Worm (Caenorhabditis elegans): ENCODE measurements around the gene F21D5.5.

Gene F21D5.5

ce11 chrIV:8752492-8752891, 13.3 kb upstream of the F21D5.5 start:
- TF ChIP-seq him-1 (tag; optimal IDR thresholded peaks at IDR 0.05) (no peak), W03F9.2 (tag; optimal IDR thresholded peaks at IDR 0.05) (no peak)

- TF ChIP-seq dao-5 (tag; optimal IDR thresholded peaks at IDR 0.05) (no peak), him-1 (tag; optimal IDR thresholded peaks at IDR 0.05) (no peak), W03F9.2 (tag; optimal IDR thresholded peaks at IDR 0.05) (no peak)
Measured at ce11 chrIV:8748967-8749366, 9.8 kb upstream of the F21D5.5 start.

ce11 chrIV:8745591-8746302, 6.6 kb upstream of the F21D5.5 start, which contains the start of the genes F20C5.7 and parg-1:
F20C5.7 (minus strand) TSS chrIV:8745691.
parg-1 (plus strand) TSS chrIV:8746252.
- no peak for TF ChIP-seq him-1 (tag; optimal IDR thresholded peaks at IDR 0.05)
- no peak for TF ChIP-seq dao-5 (tag; optimal IDR thresholded peaks at IDR 0.05)
- TF ChIP-seq W03F9.2 (tag; optimal IDR thresholded peaks at IDR 0.05) = no peak

- TF ChIP-seq W03F9.2 (tag; optimal IDR thresholded peaks at IDR 0.05) = peak; percentile 92
- no peak for TF ChIP-seq dao-5 (tag; optimal IDR thresholded peaks at IDR 0.05)
Measured at ce11 chrIV:8743654-8744332, 4.6 kb upstream of the F21D5.5 start, which contains the start of gene F21D5.7. F21D5.7 (minus strand) TSS chrIV:8743704.

- no peak for TF ChIP-seq dao-5 (tag; optimal IDR thresholded peaks at IDR 0.05)
- no peak for TF ChIP-seq W03F9.2 (tag; optimal IDR thresholded peaks at IDR 0.05)
- TF ChIP-seq him-1 (tag; optimal IDR thresholded peaks at IDR 0.05) = no peak
Measured at ce11 chrIV:8740952-8741438, 1.8 kb upstream of the F21D5.5 start, which contains the start of gene F21D5.6. F21D5.6 (minus strand) TSS chrIV:8741388.

- TF ChIP-seq him-1 (tag; optimal IDR thresholded peaks at IDR 0.05) (no peak), W03F9.2 (tag; optimal IDR thresholded peaks at IDR 0.05) (no peak), dao-5 (tag; optimal IDR thresholded peaks at IDR 0.05) (no peak)
Measured at ce11 chrIV:8739926-8740325, 732 bp upstream of the F21D5.5 start, which contains the start of gene mrps-33. mrps-33 (minus strand) TSS chrIV:8740026.

- TF ChIP-seq him-1 (tag; optimal IDR thresholded peaks at IDR 0.05) = no peak
- no peak for TF ChIP-seq dao-5 (tag; optimal IDR thresholded peaks at IDR 0.05)
- no peak for TF ChIP-seq W03F9.2 (tag; optimal IDR thresholded peaks at IDR 0.05)
Measured at ce11 chrIV:8737787-8738186, 1.4 kb downstream of the F21D5.5 start, which contains the start of gene F21D5.4. F21D5.4 (plus strand) TSS chrIV:8738087.

- TF ChIP-seq him-1 (tag; optimal IDR thresholded peaks at IDR 0.05) (no peak), dao-5 (tag; optimal IDR thresholded peaks at IDR 0.05) (no peak), W03F9.2 (tag; optimal IDR thresholded peaks at IDR 0.05) (peak; percentile 10)
Measured at ce11 chrIV:8737354-8737753, 1.8 kb downstream of the F21D5.5 start.

- TF ChIP-seq dao-5 (tag; optimal IDR thresholded peaks at IDR 0.05) (no peak), him-1 (tag; optimal IDR thresholded peaks at IDR 0.05) (no peak), W03F9.2 (tag; optimal IDR thresholded peaks at IDR 0.05) (no peak)
Measured at ce11 chrIV:8730469-8730868, 8.7 kb downstream of the F21D5.5 start, which contains the start of gene F21D5.3. F21D5.3 (plus strand) TSS chrIV:8730815.

- TF ChIP-seq W03F9.2 (tag; optimal IDR thresholded peaks at IDR 0.05) (no peak), dao-5 (tag; optimal IDR thresholded peaks at IDR 0.05) (no peak), him-1 (tag; optimal IDR thresholded peaks at IDR 0.05) (no peak)
Measured at ce11 chrIV:8729636-8730035, 9.6 kb downstream of the F21D5.5 start.

ce11 chrIV:8728122-8728521, 11.1 kb downstream of the F21D5.5 start, which contains the start of gene otub-3:
otub-3 (plus strand) TSS chrIV:8728177.
- TF ChIP-seq him-1 (tag; optimal IDR thresholded peaks at IDR 0.05) (no peak), W03F9.2 (tag; optimal IDR thresholded peaks at IDR 0.05) (no peak), dao-5 (tag; optimal IDR thresholded peaks at IDR 0.05) (no peak)

ce11 chrIV:8725345-8725744, 13.8 kb downstream of the F21D5.5 start, which contains the start of gene pgm-3:
pgm-3 (plus strand) TSS chrIV:8725722.
- TF ChIP-seq him-1 (tag; optimal IDR thresholded peaks at IDR 0.05) = no peak
- no peak for TF ChIP-seq dao-5 (tag; optimal IDR thresholded peaks at IDR 0.05)
- no peak for TF ChIP-seq W03F9.2 (tag; optimal IDR thresholded peaks at IDR 0.05)

- TF ChIP-seq dao-5 (tag; optimal IDR thresholded peaks at IDR 0.05) (no peak), W03F9.2 (tag; optimal IDR thresholded peaks at IDR 0.05) (no peak), him-1 (tag; optimal IDR thresholded peaks at IDR 0.05) (no peak)
Measured at ce11 chrIV:8724907-8725306, 14.3 kb downstream of the F21D5.5 start.

ce11 chrIV:8723720-8724119, 15.5 kb downstream of the F21D5.5 start, which contains the start of gene F21D5.9:
F21D5.9 (plus strand) TSS chrIV:8724020.
- TF ChIP-seq him-1 (tag; optimal IDR thresholded peaks at IDR 0.05) = no peak
- TF ChIP-seq W03F9.2 (tag; optimal IDR thresholded peaks at IDR 0.05) = no peak
- no peak for TF ChIP-seq dao-5 (tag; optimal IDR thresholded peaks at IDR 0.05)

Data from whole organism, L4/young adult.